Fruit fly (Drosophila melanogaster): ENCODE measurements around the gene CG42822.

The CG42822 gene

DNA sequence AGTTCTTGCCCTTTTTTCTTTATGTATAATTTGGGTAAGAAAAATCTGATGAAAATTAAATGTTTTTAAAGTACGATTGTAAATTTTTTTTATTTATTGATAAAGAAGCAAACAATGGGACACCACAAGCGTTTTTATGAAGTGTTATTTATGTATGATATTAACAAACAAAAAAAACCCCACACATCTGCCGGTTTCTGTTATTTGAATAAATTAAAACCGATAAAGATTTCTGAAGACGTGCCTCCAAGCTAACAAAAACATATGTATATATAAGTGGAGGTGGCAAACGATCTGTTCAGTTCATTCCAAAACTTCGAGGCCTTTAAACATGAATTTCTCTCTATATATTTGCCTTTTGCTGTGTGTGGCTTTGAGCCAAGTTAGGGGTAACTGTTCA lies at the start of gene CG42822:
CG42822 (plus strand) TSS at position 301 of the 400 bp plus-strand sequence.
- TF ChIP-seq CG14655 (GFP tag; optimal IDR thresholded peaks at IDR 0.05) (no peak), Pif1B (GFP tag; optimal IDR thresholded peaks at IDR 0.05) (no peak), CG9948 (tag; optimal IDR thresholded peaks at IDR 0.05) (no peak), Pif1A (GFP tag; optimal IDR thresholded peaks at IDR 0.05) (no peak), CG17806 (tag; optimal IDR thresholded peaks at IDR 0.05) (no peak), CG8159 (tag; optimal IDR thresholded peaks at IDR 0.05) (no peak), CG15710 (tag; optimal IDR thresholded peaks at IDR 0.05) (no peak), CG4496 (GFP tag; IDR thresholded peaks at IDR 0.05) (no peak), EcR (GFP tag; optimal IDR thresholded peaks at IDR 0.05) (no peak), rn (GFP tag; IDR thresholded peaks at IDR 0.05) (no peak)

DNA sequence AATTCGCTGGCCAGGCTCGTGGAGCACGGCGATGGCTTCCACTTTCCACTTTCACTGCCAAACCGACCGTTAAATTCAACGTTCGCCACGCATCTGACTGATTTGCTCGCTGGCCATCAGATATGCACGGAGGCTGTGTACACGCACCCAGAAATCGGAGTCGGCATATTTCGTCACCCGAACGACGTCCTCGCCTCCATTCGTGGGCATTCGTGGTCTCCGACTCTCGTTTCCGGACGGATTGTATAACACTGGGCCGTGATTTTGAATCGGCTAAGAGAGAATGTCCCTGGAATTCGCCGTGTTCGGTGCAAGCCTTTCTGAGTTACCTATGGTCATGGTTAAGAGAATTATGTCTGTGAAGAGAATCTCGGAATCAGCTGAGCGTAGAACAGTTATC lies 47.7 kb upstream of the CG42822 start, which contains the start of gene beat-IIa:
beat-IIa (minus strand) TSS at position 97 of the 400 bp plus-strand sequence.
- TF ChIP-seq CG12605 (GFP tag; IDR thresholded peaks at IDR 0.05) (no peak), Snoo (tag; optimal IDR thresholded peaks at IDR 0.05) (no peak), fd96Ca (GFP tag; IDR thresholded peaks at IDR 0.05) (no peak), CG14655 (GFP tag; optimal IDR thresholded peaks at IDR 0.05) (no peak), CG8159 (tag; optimal IDR thresholded peaks at IDR 0.05) (no peak), CG17806 (tag; optimal IDR thresholded peaks at IDR 0.05) (no peak), CG9948 (tag; optimal IDR thresholded peaks at IDR 0.05) (no peak), Pif1B (GFP tag; optimal IDR thresholded peaks at IDR 0.05) (no peak), Pif1A (GFP tag; optimal IDR thresholded peaks at IDR 0.05) (no peak), CG13204 (GFP tag; optimal IDR thresholded peaks at IDR 0.05) (no peak), rn (GFP tag; IDR thresholded peaks at IDR 0.05) (no peak), CG10348 (GFP tag; IDR thresholded peaks at IDR 0.05) (no peak), CG4496 (GFP tag; IDR thresholded peaks at IDR 0.05) (no peak), CG34367 (tag; optimal IDR thresholded peaks at IDR 0.05) (no peak), CG32121 (GFP tag; IDR thresholded peaks at IDR 0.05) (no peak), D1 (tag; optimal IDR thresholded peaks at IDR 0.05) (no peak), CG8301 (tag; optimal IDR thresholded peaks at IDR 0.05) (no peak), CG15710 (tag; optimal IDR thresholded peaks at IDR 0.05) (no peak), Ets98B (GFP tag; IDR thresholded peaks at IDR 0.05) (no peak), gl (tag; optimal IDR thresholded peaks at IDR 0.05) (no peak)

DNA sequence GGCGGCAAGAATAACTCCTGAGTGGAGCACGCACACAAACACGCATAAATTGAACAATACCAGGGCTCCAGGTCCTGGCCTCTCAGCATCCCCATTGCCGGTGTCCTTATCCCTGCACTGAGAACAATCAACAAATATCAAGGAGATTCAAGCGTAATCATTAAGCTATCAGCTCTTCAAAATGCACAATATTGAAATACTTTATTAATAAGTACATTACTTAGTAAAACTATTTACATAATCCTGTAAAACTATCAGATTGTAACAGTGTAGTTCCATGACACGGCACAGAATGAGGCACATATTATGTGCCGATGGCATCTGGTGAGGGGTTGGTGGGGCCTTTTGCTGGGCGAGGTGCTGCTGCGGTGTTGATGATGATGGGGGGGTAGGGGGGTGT lies 42.6 kb upstream of the CG42822 start:
- TF ChIP-seq CG15710 (tag; optimal IDR thresholded peaks at IDR 0.05) (peak; percentile 8), CG17806 (tag; optimal IDR thresholded peaks at IDR 0.05) (no peak), Pif1A (GFP tag; optimal IDR thresholded peaks at IDR 0.05) (peak; percentile 11), CG13204 (GFP tag; optimal IDR thresholded peaks at IDR 0.05) (no peak), CG14655 (GFP tag; optimal IDR thresholded peaks at IDR 0.05) (peak; percentile 22), fd96Ca (GFP tag; IDR thresholded peaks at IDR 0.05) (peak; percentile 35; the same call in 1 of the 3 replicates), rn (GFP tag; IDR thresholded peaks at IDR 0.05) (no peak), CG32121 (GFP tag; IDR thresholded peaks at IDR 0.05) (peak; percentile 34; the same call in 1 of the 2 replicates), CG8159 (tag; optimal IDR thresholded peaks at IDR 0.05) (peak; percentile 34), Pif1B (GFP tag; optimal IDR thresholded peaks at IDR 0.05) (no peak), CG10348 (GFP tag; IDR thresholded peaks at IDR 0.05) (no peak), CG8301 (tag; optimal IDR thresholded peaks at IDR 0.05) (peak; percentile 22), CG4496 (GFP tag; IDR thresholded peaks at IDR 0.05) (peak; percentile 35; the same call in 1 of the 3 replicates), CG9948 (tag; optimal IDR thresholded peaks at IDR 0.05) (no peak)

DNA sequence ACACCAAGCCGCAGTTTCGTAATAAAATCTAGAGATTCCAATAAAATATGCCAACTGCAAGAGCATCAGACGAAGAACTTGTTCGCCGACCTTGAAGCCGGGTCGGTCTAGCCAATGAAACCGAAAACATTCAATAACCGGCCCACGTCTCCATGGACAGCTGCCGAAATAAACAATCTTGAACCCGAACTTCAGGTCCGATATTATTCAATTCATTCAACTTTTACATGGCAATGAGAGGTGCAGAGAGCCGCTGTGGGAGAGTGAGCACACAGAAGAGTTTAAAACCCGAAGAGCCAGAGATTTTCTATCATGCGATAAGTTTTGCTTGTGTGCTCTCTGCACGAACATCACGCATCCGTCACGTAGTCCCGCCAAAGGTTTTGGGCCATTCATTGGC lies 36.2 kb upstream of the CG42822 start:
- TF ChIP-seq EcR (GFP tag; optimal IDR thresholded peaks at IDR 0.05) (peak; percentile 90), CG13204 (GFP tag; optimal IDR thresholded peaks at IDR 0.05) (no peak), CG4496 (GFP tag; IDR thresholded peaks at IDR 0.05) (peak; percentile 50; the same call in 1 of the 3 replicates)

DNA sequence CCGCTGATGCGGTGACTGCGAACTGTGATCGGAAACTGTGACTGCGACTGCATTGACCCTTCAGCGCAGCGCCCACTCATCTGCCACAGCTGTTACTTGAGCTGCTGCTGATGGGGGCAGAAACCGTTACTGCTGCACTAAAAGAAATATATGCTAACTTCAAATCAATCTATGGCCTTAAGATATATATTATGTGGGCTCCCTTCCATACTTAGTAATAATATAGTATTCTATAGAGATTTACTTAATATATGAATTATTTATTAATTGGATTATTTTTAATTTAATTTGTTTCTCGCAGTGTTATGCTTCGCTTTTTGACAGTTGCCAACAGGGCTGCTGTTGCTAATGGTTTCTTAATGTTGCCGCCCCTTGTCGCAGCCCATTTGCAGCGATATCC lies 34.6 kb upstream of the CG42822 start:
- no peak for TF ChIP-seq CG9948 (tag; optimal IDR thresholded peaks at IDR 0.05)
- TF ChIP-seq CG17806 (tag; optimal IDR thresholded peaks at IDR 0.05) = peak; percentile 12
- no peak for TF ChIP-seq Ets98B (GFP tag; IDR thresholded peaks at IDR 0.05)
- peak; percentile 37 for TF ChIP-seq CG8159 (tag; optimal IDR thresholded peaks at IDR 0.05)

DNA sequence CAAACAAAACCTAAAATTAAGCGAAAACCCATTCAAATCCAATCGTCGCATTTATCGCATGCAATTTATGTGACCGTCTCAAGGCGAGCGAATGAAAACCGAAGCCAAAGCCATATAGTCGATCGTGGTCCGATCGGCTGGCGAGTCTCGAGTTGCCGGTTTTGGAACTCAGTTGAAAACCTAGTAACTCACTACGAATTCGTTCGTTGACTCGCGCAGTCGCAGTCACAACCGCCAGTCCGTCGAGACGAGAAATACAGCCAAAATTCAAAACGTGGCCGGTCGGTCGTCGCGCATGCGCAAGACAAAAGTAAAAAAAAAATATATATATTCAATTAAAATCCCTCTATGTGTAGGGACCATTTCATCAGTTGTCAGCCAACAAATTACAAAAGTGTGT lies 34.0 kb upstream of the CG42822 start, which contains the start of gene lute:
lute (plus strand) TSS at position 203 of the 400 bp plus-strand sequence.
- peak; percentile 81 for TF ChIP-seq EcR (GFP tag; optimal IDR thresholded peaks at IDR 0.05)
- no peak for TF ChIP-seq fd96Ca (GFP tag; IDR thresholded peaks at IDR 0.05)

DNA sequence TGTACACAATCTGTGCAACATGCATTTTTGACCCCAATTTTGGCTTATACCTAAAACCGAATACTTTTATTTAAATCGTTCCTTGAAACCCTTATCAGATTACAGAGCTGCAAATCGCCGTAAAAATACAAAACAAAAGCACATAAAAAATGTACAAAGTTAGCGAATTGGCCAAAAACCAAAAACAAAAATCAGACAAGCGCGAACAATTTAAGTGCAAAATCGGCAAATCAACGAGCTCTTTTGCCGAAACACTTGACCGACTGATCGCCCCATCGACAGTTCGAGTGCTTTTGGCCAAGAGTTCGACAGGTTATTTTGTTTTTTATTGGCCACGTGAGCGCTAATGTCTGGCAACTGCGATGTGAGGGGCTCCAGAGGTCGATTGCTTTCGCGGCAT lies 31.8 kb upstream of the CG42822 start:
- TF ChIP-seq CG4496 (GFP tag; IDR thresholded peaks at IDR 0.05) (no peak), rn (GFP tag; IDR thresholded peaks at IDR 0.05) (no peak), D1 (tag; optimal IDR thresholded peaks at IDR 0.05) (no peak), CG12605 (GFP tag; IDR thresholded peaks at IDR 0.05) (no peak), Snoo (tag; optimal IDR thresholded peaks at IDR 0.05) (no peak), CG14655 (GFP tag; optimal IDR thresholded peaks at IDR 0.05) (no peak), gl (tag; optimal IDR thresholded peaks at IDR 0.05) (no peak)
